Fruit fly (Drosophila melanogaster) whole organism, adult: ENCODE data around the gene CycB3.

Source experiments
- CG14711 ChIP-seq: fragments of 200-800 bp; sonication (Bioruptor generic); optimal IDR thresholded peaks from 2 replicates; lab custom pipeline; 2018; ENCODE audit warnings: missing biosample characterization, mild to moderate bottlenecking, missing genetic modification characterization, moderate library complexity
- CG1620 ChIP-seq: fragments of 200-800 bp; sonication (Bioruptor generic); optimal IDR thresholded peaks from 2 replicates; lab custom pipeline; 2016; ENCODE audit warnings: missing biosample characterization, missing genetic modification characterization
- CG33017 ChIP-seq: fragments of 200-800 bp; sonication (Bioruptor generic); optimal IDR thresholded peaks from 2 replicates; lab custom pipeline; 2018; ENCODE audit warnings: missing biosample characterization, mild to moderate bottlenecking, missing genetic modification characterization, moderate library complexity
- CG5204 ChIP-seq: fragments of 200-800 bp; sonication (Bioruptor generic); optimal IDR thresholded peaks from 2 replicates; lab custom pipeline; 2016; ENCODE audit warnings: missing biosample characterization, missing genetic modification characterization
- Hr96 ChIP-seq: fragments of 200-800 bp; sonication (Bioruptor generic); optimal IDR thresholded peaks from 2 replicates; lab custom pipeline; 2016; ENCODE audit warnings: missing biosample characterization, missing genetic modification characterization
- bab1 ChIP-seq: fragments of 200-800 bp; sonication (Bioruptor generic); optimal IDR thresholded peaks from 3 replicates; lab custom pipeline; 2019; ENCODE audit warnings: missing biosample characterization, mild to moderate bottlenecking, missing genetic modification characterization, moderate library complexity
- cnc ChIP-seq, 2 experiments: fragments of >200 bp; optimal IDR thresholded peaks; 2 replicates each; lab custom pipeline; 2017
- ovo ChIP-seq: fragments of 200-800 bp; sonication (Bioruptor generic); optimal IDR thresholded peaks from 2 replicates; lab custom pipeline; 2016; ENCODE audit warnings: missing biosample characterization, missing genetic modification characterization

dm6 chr3R:24888418-24888817, 17.8 kb upstream of the CycB3 start:
- TF ChIP-seq CG33017 (no peak), ovo (no peak), bab1 (no peak), cnc (optimal IDR thresholded peaks at IDR 0.05; lab: Kevin White, UChicago) (no peak), CG5204 (GFP tag; lab: Kevin White, UChicago) (no peak), CG14711 (no peak), Hr96 (no peak), CG1620 (GFP tag; lab: Kevin White, UChicago) (no peak)
